Worm (Caenorhabditis elegans): ENCODE data around the gene Y48G9A.11.

- TF ChIP-seq ztf-11 (tag; optimal IDR thresholded peaks at IDR 0.05) (peak; percentile 18), elt-3 (tag; optimal IDR thresholded peaks at IDR 0.05) (no peak), unc-62 (GFP tag; optimal IDR thresholded peaks at IDR 0.05) (peak; percentile 59), M03D4.4 (tag; optimal IDR thresholded peaks at IDR 0.05) (no peak), nhr-2 (tag; optimal IDR thresholded peaks at IDR 0.05) (peak; percentile 97), ces-1 (GFP tag; optimal IDR thresholded peaks at IDR 0.05) (peak; percentile 12), nhr-237 (tag; optimal IDR thresholded peaks at IDR 0.05) (no peak)
Measured at ce11 chrIII:2125936-2126335, 9.2 kb upstream of the Y48G9A.11 start.

All from whole organism, mixed stage, embryonic.